Fruit fly (Drosophila melanogaster) whole organism, prepupa: ENCODE measurements around the gene dco.

ENCODE experiments used
- CG11294 ChIP-seq: fragments of 200-800 bp; sonication (Bioruptor generic); IDR thresholded peaks from 2 replicates; pipeline ENCODE4 v1.3.6; 2022; ENCODE audit warnings: missing biosample characterization, missing genetic modification characterization
- CG16779 ChIP-seq: fragments of 200-800 bp; sonication (Bioruptor generic); optimal IDR thresholded peaks from 3 replicates; lab custom pipeline; 2017; ENCODE audit warnings: missing biosample characterization, mild to moderate bottlenecking, missing genetic modification characterization
- CG9139 ChIP-seq: fragments of 200-800 bp; sonication (Bioruptor generic); optimal IDR thresholded peaks from 3 replicates; lab custom pipeline; 2017; ENCODE audit warnings: missing biosample characterization, mild to moderate bottlenecking, missing genetic modification characterization
- Hr39 ChIP-seq: fragments of 200-800 bp; sonication (Bioruptor generic); optimal IDR thresholded peaks from 2 replicates; lab custom pipeline; 2016; ENCODE audit warnings: missing biosample characterization, missing genetic modification characterization
- Sox14 ChIP-seq: fragments of 200-800 bp; sonication (Bioruptor generic); optimal IDR thresholded peaks from 3 replicates; lab custom pipeline; 2016; ENCODE audit warnings: missing biosample characterization, missing genetic modification characterization
- acj6 ChIP-seq: fragments of 200-800 bp; sonication (Bioruptor generic); optimal IDR thresholded peaks from 3 replicates; lab custom pipeline; 2016; ENCODE audit warnings: missing biosample characterization, missing genetic modification characterization
- lz ChIP-seq: fragments of 200-800 bp; sonication (Bioruptor generic); optimal IDR thresholded peaks from 3 replicates; lab custom pipeline; 2016; ENCODE audit warnings: missing biosample characterization, missing genetic modification characterization

DNA sequence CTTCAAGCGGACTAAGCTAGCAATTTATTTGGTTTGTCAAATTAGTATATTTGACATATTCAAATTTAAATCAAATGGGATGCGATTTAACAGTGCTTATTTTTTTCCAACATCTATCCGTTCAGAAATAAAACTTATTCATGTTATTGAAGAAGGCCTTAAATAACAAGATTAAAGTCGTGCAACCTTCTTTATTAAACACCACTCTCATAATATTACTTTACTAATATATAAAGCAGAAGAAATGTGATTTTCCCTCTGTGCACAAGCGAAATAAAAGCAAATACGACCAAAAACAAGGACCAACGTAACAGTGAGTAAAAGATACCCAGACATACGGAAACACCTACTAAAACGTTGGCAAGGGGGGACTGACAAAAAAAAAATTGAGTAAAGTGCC is 54.4 kb downstream of the dco start:
- TF ChIP-seq Hr39 (GFP tag; lab: Kevin White, UChicago), result no peak
- TF ChIP-seq lz (GFP tag; lab: Kevin White, UChicago), result no peak
- TF ChIP-seq Sox14 (GFP tag; lab: Kevin White, UChicago), result no peak
- no peak for TF ChIP-seq CG9139
- TF ChIP-seq CG16779 (tag; lab: Kevin White, UChicago), result no peak
- no peak for TF ChIP-seq acj6 (GFP tag; lab: Kevin White, UChicago)
- TF ChIP-seq CG11294, result no peak
